Fruit fly (Drosophila melanogaster) whole organism, wandering third instar larva: ENCODE results near the gene Paics.

Experiments used
- Abd-B ChIP-seq: fragments of >200 bp; optimal IDR thresholded peaks from 2 replicates; lab custom pipeline; 2017; ENCODE audit warnings: missing biosample characterization, missing genetic modification characterization
- CG32264 ChIP-seq: fragments of 200-800 bp; sonication (Bioruptor generic); optimal IDR thresholded peaks from 2 replicates; lab custom pipeline; 2016; ENCODE audit warnings: missing biosample characterization, missing genetic modification characterization
- CG9705 ChIP-seq: fragments of 200-800 bp; sonication (Bioruptor generic); optimal IDR thresholded peaks from 2 replicates; lab custom pipeline; 2018; ENCODE audit warnings: missing biosample characterization, mild to moderate bottlenecking, missing genetic modification characterization
- CrebA ChIP-seq: fragments of 200-800 bp; sonication (Bioruptor generic); optimal IDR thresholded peaks from 2 replicates; lab custom pipeline; 2016; ENCODE audit warnings: missing biosample characterization, mild to moderate bottlenecking, missing genetic modification characterization, borderline replicate concordance
- Dfd ChIP-seq: fragments of >200 bp; optimal IDR thresholded peaks from 2 replicates; lab custom pipeline; 2017; ENCODE audit warnings: missing biosample characterization, missing genetic modification characterization
- GATAd ChIP-seq: sonication (Bioruptor generic); optimal IDR thresholded peaks from 2 replicates; lab custom pipeline; 2016; ENCODE audit warnings: missing biosample characterization, missing genetic modification characterization
- HLH106 ChIP-seq: fragments of 200-800 bp; optimal IDR thresholded peaks from 3 replicates; lab custom pipeline; 2019; ENCODE audit warnings: missing biosample characterization, mild to moderate bottlenecking, missing genetic modification characterization, moderate library complexity
- Hnf4 ChIP-seq: fragments of 200-800 bp; sonication (Bioruptor generic); optimal IDR thresholded peaks from 2 replicates; lab custom pipeline; 2016; ENCODE audit warnings: missing biosample characterization, mild to moderate bottlenecking, missing genetic modification characterization
- Hr83 ChIP-seq: fragments of 200-300 bp; sonication (Bioruptor generic); optimal IDR thresholded peaks from 2 replicates; lab custom pipeline; 2016; ENCODE audit warnings: missing biosample characterization, mild to moderate bottlenecking, missing genetic modification characterization, moderate library complexity; ENCODE audit not compliant: poor library complexity, severe bottlenecking
- Mio ChIP-seq: sonication (Bioruptor generic); optimal IDR thresholded peaks from 2 replicates; lab custom pipeline; 2016; ENCODE audit warnings: missing biosample characterization, missing genetic modification characterization
- Myc ChIP-seq: fragments of >200 bp; optimal IDR thresholded peaks from 2 replicates; lab custom pipeline; 2017
- N ChIP-seq: fragments of >200 bp; optimal IDR thresholded peaks from 2 replicates; lab custom pipeline; 2018; ENCODE audit warnings: missing biosample characterization, missing external identifiers, missing genetic modification characterization
- OdsH ChIP-seq: fragments of 200-800 bp; sonication (Bioruptor generic); optimal IDR thresholded peaks from 2 replicates; lab custom pipeline; 2016; ENCODE audit warnings: missing biosample characterization, mild to moderate bottlenecking, missing genetic modification characterization
- Rel ChIP-seq, 2 experiments: fragments of 200-800 bp; sonication (Bioruptor generic) in 1 of 2; optimal IDR thresholded peaks; 2 replicates in 1 of 2; 3 replicates in 1 of 2; lab custom pipeline; 2016 to 2019; ENCODE audit warnings: mild to moderate bottlenecking in 2 of 2, missing biosample characterization in 2 of 2, missing genetic modification characterization in 2 of 2, moderate library complexity in 1 of 2
- Sp1 ChIP-seq: fragments of 200-800 bp; sonication (Bioruptor generic); optimal IDR thresholded peaks from 3 replicates; lab custom pipeline; 2019; ENCODE audit warnings: missing biosample characterization, mild to moderate bottlenecking, missing genetic modification characterization, moderate library complexity
- br ChIP-seq: fragments of 200-800 bp; sonication (Bioruptor generic); optimal IDR thresholded peaks from 2 replicates; lab custom pipeline; 2016; ENCODE audit warnings: missing biosample characterization, missing genetic modification characterization
- brk ChIP-seq: fragments of 200-800 bp; sonication (Bioruptor generic); optimal IDR thresholded peaks from 2 replicates; lab custom pipeline; 2016; ENCODE audit warnings: missing biosample characterization, mild to moderate bottlenecking, missing genetic modification characterization
- dl ChIP-seq, 2 experiments: fragments of 175-275, 200-275 bp in 1 of 2; fragments of 200-275 bp in 1 of 2; sonication (Bioruptor generic); optimal IDR thresholded peaks; lab custom pipeline; 2018; ENCODE audit warnings: mild to moderate bottlenecking in 2 of 2, missing biosample characterization in 2 of 2, missing genetic modification characterization in 2 of 2, moderate library complexity in 2 of 2; ENCODE audit not compliant: partially characterized antibody in 2 of 2, insufficient read depth in 1 of 2
- dmrt93B ChIP-seq: fragments of 200-800 bp; sonication (Bioruptor generic); optimal IDR thresholded peaks from 2 replicates; lab custom pipeline; 2018; ENCODE audit warnings: missing biosample characterization, mild to moderate bottlenecking, missing genetic modification characterization
- dsf ChIP-seq: sonication (Bioruptor generic); optimal IDR thresholded peaks from 2 replicates; lab custom pipeline; 2016; ENCODE audit warnings: missing biosample characterization, missing genetic modification characterization, borderline replicate concordance
- ey ChIP-seq: fragments of 200-800 bp; sonication (Bioruptor generic); optimal IDR thresholded peaks from 2 replicates; lab custom pipeline; 2016; ENCODE audit warnings: missing biosample characterization, missing genetic modification characterization
- foxo ChIP-seq, 2 experiments: fragments of 200-800 bp; sonication (Bioruptor generic); optimal IDR thresholded peaks; 2 replicates in 1 of 2; 3 replicates in 1 of 2; lab custom pipeline; 2016 to 2017; ENCODE audit warnings: missing biosample characterization in 2 of 2, missing genetic modification characterization in 2 of 2
- fru ChIP-seq: fragments of 200-800 bp; sonication (Bioruptor generic); optimal IDR thresholded peaks from 3 replicates; lab custom pipeline; 2016; ENCODE audit warnings: missing biosample characterization, mild to moderate bottlenecking, missing genetic modification characterization
- h ChIP-seq: fragments of 200-800 bp; sonication (Bioruptor generic); optimal IDR thresholded peaks from 3 replicates; lab custom pipeline; 2016; ENCODE audit warnings: missing biosample characterization, mild to moderate bottlenecking, missing genetic modification characterization
- lola ChIP-seq: fragments of >200 bp; optimal IDR thresholded peaks from 2 replicates; lab custom pipeline; 2017; ENCODE audit warnings: missing biosample characterization, missing genetic modification characterization
- pan ChIP-seq: fragments of >200 bp; optimal IDR thresholded peaks from 2 replicates; lab custom pipeline; 2017
- psq ChIP-seq: fragments of 200-800 bp; sonication (Bioruptor generic); optimal IDR thresholded peaks from 3 replicates; lab custom pipeline; 2017; ENCODE audit warnings: missing biosample characterization, mild to moderate bottlenecking, missing genetic modification characterization, moderate library complexity
- rgr ChIP-seq: fragments of 200-800 bp; sonication (Bioruptor generic); optimal IDR thresholded peaks from 3 replicates; lab custom pipeline; 2016; ENCODE audit warnings: missing biosample characterization, mild to moderate bottlenecking, missing genetic modification characterization
- sage ChIP-seq: fragments of 200-800 bp; sonication (Bioruptor generic); optimal IDR thresholded peaks from 2 replicates; lab custom pipeline; 2016; ENCODE audit warnings: missing biosample characterization, mild to moderate bottlenecking, missing genetic modification characterization
- sv ChIP-seq: fragments of 200-800 bp; sonication (Bioruptor generic); optimal IDR thresholded peaks from 3 replicates; lab custom pipeline; 2016; ENCODE audit warnings: missing biosample characterization, missing genetic modification characterization
- tai ChIP-seq: sonication (Bioruptor generic); optimal IDR thresholded peaks from 2 replicates; lab custom pipeline; 2016; ENCODE audit warnings: missing biosample characterization, missing genetic modification characterization
- woc ChIP-seq: sonication (Bioruptor generic); optimal IDR thresholded peaks from 2 replicates; lab custom pipeline; 2016; ENCODE audit warnings: missing biosample characterization, mild to moderate bottlenecking, missing genetic modification characterization

Paics gene

dm6 chrX:12760466-12761133 is at the start of gene Paics:
TSS of gene Paics (minus strand) at chrX:12760617.
- TF ChIP-seq OdsH (GFP tag; lab: Kevin White, UChicago) (peak; percentile 35), woc (GFP tag; lab: Kevin White, UChicago) (peak; percentile 80), pan (lab: Kevin White, UChicago) (peak; percentile 25), Myc (lab: Kevin White, UChicago) (no peak), Rel (GFP tag; optimal IDR thresholded peaks at IDR 0.05; lab: Kevin White, UChicago) (no peak), Rel (tag; optimal IDR thresholded peaks at IDR 0.05; lab: Kevin White, UChicago) (peak; percentile 9), foxo (GFP tag; optimal IDR thresholded peaks at IDR 0.05; lab: Kevin White, UChicago) (peak in 1 of 2 experiments; percentile 80), h (GFP tag; lab: Kevin White, UChicago) (peak; percentile 61), rgr (GFP tag; lab: Kevin White, UChicago) (peak; percentile 22), Sp1 (peak; percentile 64), ey (peak; percentile 43), lola (GFP tag; lab: Kevin White, UChicago) (no peak), fru (GFP tag; lab: Kevin White, UChicago) (peak; percentile 82), sv (GFP tag; lab: Kevin White, UChicago) (no peak), psq (GFP tag; lab: Kevin White, UChicago) (peak; percentile 68), HLH106 (tag; lab: Kevin White, UChicago) (peak; percentile 64), GATAd (GFP tag; lab: Kevin White, UChicago) (peak; percentile 26), CrebA (GFP tag; lab: Kevin White, UChicago) (no peak), dmrt93B (GFP tag; lab: Kevin White, UChicago) (peak; percentile 43), br (GFP tag; lab: Kevin White, UChicago) (peak; percentile 49)

- no peak for TF ChIP-seq h (GFP tag; lab: Kevin White, UChicago)
- no peak for TF ChIP-seq Rel (GFP tag; optimal IDR thresholded peaks at IDR 0.05; lab: Kevin White, UChicago)
- TF ChIP-seq Rel (tag; optimal IDR thresholded peaks at IDR 0.05; lab: Kevin White, UChicago) = peak; percentile 58
- no peak for TF ChIP-seq Abd-B (GFP tag; lab: Kevin White, UChicago)
- TF ChIP-seq Dfd (GFP tag; lab: Kevin White, UChicago) = no peak
- no peak for TF ChIP-seq brk (GFP tag; lab: Kevin White, UChicago)
- TF ChIP-seq CG9705 (GFP tag; lab: Kevin White, UChicago) = no peak
- no peak for TF ChIP-seq lola (GFP tag; lab: Kevin White, UChicago)
- TF ChIP-seq Myc (lab: Kevin White, UChicago) = no peak
These were observed 40.9 kb upstream of the Paics start, which contains the start of gene Nep6 for dm6 chrX:12801357-12801756. TSS of gene Nep6 (plus strand) at chrX:12801661.

- peak; percentile 8 for TF ChIP-seq brk (GFP tag; lab: Kevin White, UChicago)
- TF ChIP-seq Dfd (GFP tag; lab: Kevin White, UChicago) = peak; percentile 46
- TF ChIP-seq Mio (GFP tag; lab: Kevin White, UChicago) = no peak
These were observed 24.4 kb upstream of the Paics start, which contains the start of gene CG32647 for dm6 chrX:12784690-12785441. TSS of gene CG32647 (minus strand) at chrX:12784958.

DNA sequence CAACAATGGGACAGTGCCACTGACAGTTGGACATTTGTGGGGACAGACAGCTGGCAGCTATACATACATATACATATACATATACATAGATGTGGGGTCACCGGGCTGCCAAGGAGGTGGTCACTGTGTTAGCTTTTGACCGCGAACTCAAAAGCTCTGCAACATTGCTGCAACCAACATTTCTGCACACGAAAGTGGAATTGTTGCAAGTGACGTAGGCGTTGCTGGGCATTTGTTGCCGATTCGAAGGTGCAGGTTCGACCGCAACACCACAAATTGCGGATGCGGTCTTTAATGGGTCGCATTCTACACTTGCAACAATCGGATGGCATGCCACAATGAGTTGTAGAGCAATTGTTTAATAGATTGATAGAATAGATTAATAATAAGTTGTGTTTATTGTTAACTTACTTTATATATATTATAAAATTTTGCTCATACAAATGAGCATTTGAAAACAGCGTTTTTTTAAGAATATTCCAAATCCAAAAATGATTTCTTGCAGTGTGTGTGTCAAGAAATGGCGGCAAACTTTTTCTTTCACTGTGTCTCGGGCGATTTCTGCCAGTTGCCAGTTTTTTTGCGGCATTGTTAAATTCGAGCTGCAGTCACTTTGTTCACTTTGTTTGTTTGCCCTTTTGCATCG is 17.5 kb upstream of the Paics start:
- TF ChIP-seq h (GFP tag; lab: Kevin White, UChicago) = peak; percentile 3
- no peak for TF ChIP-seq Hr83 (GFP tag; lab: Kevin White, UChicago)

- TF ChIP-seq woc (GFP tag; lab: Kevin White, UChicago) (no peak), sage (GFP tag; lab: Kevin White, UChicago) (no peak), h (GFP tag; lab: Kevin White, UChicago) (no peak), CG9705 (GFP tag; lab: Kevin White, UChicago) (no peak), rgr (GFP tag; lab: Kevin White, UChicago) (no peak), tai (GFP tag; lab: Kevin White, UChicago) (no peak), fru (GFP tag; lab: Kevin White, UChicago) (no peak), dsf (GFP tag; lab: Kevin White, UChicago) (no peak), Hnf4 (no peak), psq (GFP tag; lab: Kevin White, UChicago) (no peak), HLH106 (tag; lab: Kevin White, UChicago) (no peak), GATAd (GFP tag; lab: Kevin White, UChicago) (no peak), pan (lab: Kevin White, UChicago) (no peak), lola (GFP tag; lab: Kevin White, UChicago) (no peak), CG32264 (no peak), Sp1 (no peak), sv (GFP tag; lab: Kevin White, UChicago) (no peak), N (GFP tag; lab: Kevin White, UChicago) (no peak), dl (GFP tag; optimal IDR thresholded peaks at IDR 0.05; lab: Kevin White, UChicago; ENCODE audit: insufficient read depth in 1 of 2, partially characterized antibody in 2 of 2) (no peak)
These were observed 16.8 kb upstream of the Paics start for dm6 chrX:12777195-12777594.
